Worm (Caenorhabditis elegans): ENCODE measurements around the gene Y9C2UA.1.

Gene Y9C2UA.1

ce11 chrII:9160197-9160806 lies 20.9 kb downstream of the Y9C2UA.1 start (continued):
- TF ChIP-seq Y105C5A.15 (GFP tag; IDR thresholded peaks at IDR 0.05), result no peak
- no peak for TF ChIP-seq aly-2 (tag; optimal IDR thresholded peaks at IDR 0.05)
- no peak for TF ChIP-seq zfp-2 (tag; optimal IDR thresholded peaks at IDR 0.05)
- peak in 1 of 2 experiments; percentile 34 for TF ChIP-seq lsy-2 (tag; optimal IDR thresholded peaks at IDR 0.05)
- peak; percentile 89 for TF ChIP-seq dmd-6 (GFP tag; IDR thresholded peaks at IDR 0.05)
- peak; percentile 81 for TF ChIP-seq hlh-11 (tag; optimal IDR thresholded peaks at IDR 0.05)
- no peak for TF ChIP-seq dmd-9 (GFP tag; IDR thresholded peaks at IDR 0.05)
- TF ChIP-seq ctbp-1 (GFP tag; IDR thresholded peaks at IDR 0.05), result no peak
- TF ChIP-seq mxl-2 (GFP tag; conservative IDR thresholded peaks at IDR 0.05), result no peak
- no peak for TF ChIP-seq nhr-11 (tag; optimal IDR thresholded peaks at IDR 0.05)
- peak; percentile 100 for TF ChIP-seq aha-1 (tag)
- TF ChIP-seq ceh-82 (tag; optimal IDR thresholded peaks at IDR 0.05), result no peak
- TF ChIP-seq hlh-30 (tag; optimal IDR thresholded peaks at IDR 0.05; ENCODE audit: insufficient read depth), result peak; percentile 75
- peak; percentile 15 for TF ChIP-seq nhr-6 (tag; optimal IDR thresholded peaks at IDR 0.05)
- no peak for TF ChIP-seq unc-39 (tag; optimal IDR thresholded peaks at IDR 0.05)

- TF ChIP-seq dmd-6 (GFP tag; IDR thresholded peaks at IDR 0.05), result peak; percentile 42
- TF ChIP-seq dpl-1 (GFP tag; optimal IDR thresholded peaks at IDR 0.05), result no peak
- TF ChIP-seq aha-1 (tag), result peak; percentile 84
- no peak for TF ChIP-seq nhr-102 (tag; optimal IDR thresholded peaks at IDR 0.05)
- TF ChIP-seq lsy-2 (tag; optimal IDR thresholded peaks at IDR 0.05), result no peak
- TF ChIP-seq aly-2 (tag; optimal IDR thresholded peaks at IDR 0.05), result no peak
- TF ChIP-seq ceh-62 (tag; optimal IDR thresholded peaks at IDR 0.05), result no peak
- TF ChIP-seq F37D6.2 (tag; optimal IDR thresholded peaks at IDR 0.05), result no peak
- TF ChIP-seq vab-7 (GFP tag; IDR thresholded peaks at IDR 0.05), result no peak
- no peak for TF ChIP-seq pqm-1 (tag; optimal IDR thresholded peaks at IDR 0.05)
- TF ChIP-seq gei-8 (GFP tag; optimal IDR thresholded peaks at IDR 0.05), result no peak
- TF ChIP-seq ctbp-1 (GFP tag; IDR thresholded peaks at IDR 0.05), result no peak
- TF ChIP-seq zip-11 (GFP tag; IDR thresholded peaks at IDR 0.05), result no peak
- no peak for TF ChIP-seq zfp-3 (GFP tag; conservative IDR thresholded peaks at IDR 0.05)
- peak; percentile 15 for TF ChIP-seq nhr-48 (tag; optimal IDR thresholded peaks at IDR 0.05)
- TF ChIP-seq egl-27 (tag; optimal IDR thresholded peaks at IDR 0.05), result no peak
- no peak for TF ChIP-seq rbr-2 (tag; optimal IDR thresholded peaks at IDR 0.05)
- no peak for TF ChIP-seq attf-4 (tag; optimal IDR thresholded peaks at IDR 0.05)
Observed at ce11 chrII:9161023-9161422, 21.6 kb downstream of the Y9C2UA.1 start, which contains the start of gene rhy-1. TSS of gene rhy-1 (plus strand) at chrII:9161379.

- TF ChIP-seq tra-1 (GFP tag; IDR thresholded peaks at IDR 0.05) (no peak), lin-38 (GFP tag; IDR thresholded peaks at IDR 0.05) (0 out of 2 replicates have a peak, but pooled peaks have one; percentile 8), gei-8 (GFP tag; optimal IDR thresholded peaks at IDR 0.05) (no peak), spr-3 (GFP tag; optimal IDR thresholded peaks at IDR 0.05) (no peak), hif-1 (tag; optimal IDR thresholded peaks at IDR 0.05) (peak in 1 of 2 experiments; percentile 38), ceh-44 (GFP tag; IDR thresholded peaks at IDR 0.05) (no peak), daf-16 (GFP tag; optimal IDR thresholded peaks at IDR 0.05) (no peak), daf-16 (tag; optimal IDR thresholded peaks at IDR 0.05) (no peak)
Observed at ce11 chrII:9163348-9163747, 23.9 kb downstream of the Y9C2UA.1 start.

DNA sequence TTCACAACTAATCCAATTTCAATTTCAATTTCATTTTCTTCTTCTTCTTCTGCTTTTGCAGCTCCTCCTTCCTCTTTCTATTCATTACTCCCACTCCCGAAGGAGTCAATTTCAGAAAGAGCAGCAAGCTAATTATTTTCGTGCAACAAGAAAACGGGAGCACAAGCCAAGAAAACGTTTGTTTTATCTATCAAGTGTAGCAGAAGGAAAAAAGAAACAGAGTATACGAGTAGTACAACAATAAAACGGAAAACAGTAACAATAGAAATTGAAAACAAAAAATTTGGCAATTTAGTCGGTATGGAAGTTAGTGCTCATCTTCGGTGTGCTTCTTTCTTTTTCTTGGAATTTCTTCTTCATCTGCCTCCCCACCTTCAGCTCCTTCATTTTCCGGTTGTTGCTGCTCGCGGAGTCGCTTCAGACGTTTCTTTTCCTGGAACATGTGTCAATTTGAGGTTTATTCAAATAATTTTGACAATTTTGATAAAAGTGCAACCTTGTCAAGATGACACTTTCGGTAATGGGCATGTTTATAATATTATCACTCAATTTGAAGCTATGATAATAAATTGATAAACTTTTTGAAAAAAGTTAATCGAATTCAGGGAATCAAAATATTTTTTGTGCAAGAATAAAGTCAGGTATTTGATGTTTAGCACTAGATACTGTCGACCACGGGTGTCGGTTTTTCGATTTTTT lies 26.5 kb downstream of the Y9C2UA.1 start, which contains the start of gene W07A12.8:
Gene W07A12.8 (minus strand): TSS at position 51 of the 699 bp plus-strand sequence.
- TF ChIP-seq hlh-11 (tag; optimal IDR thresholded peaks at IDR 0.05), result peak; percentile 32
- TF ChIP-seq duxl-1 (tag; optimal IDR thresholded peaks at IDR 0.05; ENCODE audit: poor library complexity), result no peak
- no peak for TF ChIP-seq daf-16 (GFP tag; optimal IDR thresholded peaks at IDR 0.05)
- peak; percentile 66 for TF ChIP-seq daf-16 (tag; optimal IDR thresholded peaks at IDR 0.05)
- no peak for TF ChIP-seq Y48G9A.11 (GFP tag; IDR thresholded peaks at IDR 0.05)
- peak; percentile 91; the same call in 1 of the 2 replicates for TF ChIP-seq dmd-6 (GFP tag; IDR thresholded peaks at IDR 0.05)
- TF ChIP-seq ctbp-1 (GFP tag; IDR thresholded peaks at IDR 0.05), result no peak
- TF ChIP-seq snpc-1.2 (GFP tag; IDR thresholded peaks at IDR 0.05), result no peak
- TF ChIP-seq lin-1 (GFP tag; IDR thresholded peaks at IDR 0.05), result peak; percentile 52; the same call in 1 of the 2 replicates
- TF ChIP-seq nhr-10 (tag; optimal IDR thresholded peaks at IDR 0.05), result no peak
- TF ChIP-seq pqm-1 (tag; optimal IDR thresholded peaks at IDR 0.05), result peak; percentile 55
- no peak for TF ChIP-seq lin-39 (tag; optimal IDR thresholded peaks at IDR 0.05)
- 0 out of 2 replicates have a peak, but pooled peaks have one; percentile 60 for TF ChIP-seq tra-1 (GFP tag; IDR thresholded peaks at IDR 0.05)
- TF ChIP-seq nhr-102 (tag; optimal IDR thresholded peaks at IDR 0.05), result no peak
- TF ChIP-seq nhr-48 (tag; optimal IDR thresholded peaks at IDR 0.05), result peak; percentile 34
- no peak for TF ChIP-seq lir-3 (tag; optimal IDR thresholded peaks at IDR 0.05)
- TF ChIP-seq dve-1 (tag; optimal IDR thresholded peaks at IDR 0.05; ENCODE audit: insufficient read depth), result peak; percentile 12
- no peak for TF ChIP-seq hmg-1.1 (GFP tag; IDR thresholded peaks at IDR 0.05)
